Worm (Caenorhabditis elegans): ENCODE measurements around the gene fbxb-84.

- TF ChIP-seq ama-1 (optimal IDR thresholded peaks at IDR 0.05), result no peak
- no peak for TF ChIP-seq ztf-11 (tag; optimal IDR thresholded peaks at IDR 0.05)
- no peak for TF ChIP-seq zag-1 (tag; optimal IDR thresholded peaks at IDR 0.05)
- no peak for TF ChIP-seq daf-19 (GFP tag; conservative IDR thresholded peaks at IDR 0.05)
- no peak for TF ChIP-seq duxl-1 (tag; optimal IDR thresholded peaks at IDR 0.05; ENCODE audit: poor library complexity)
- no peak for TF ChIP-seq aha-1 (tag)
Observed at ce11 chrIII:179123-179592, 32.9 kb upstream of the fbxb-84 start, which contains the start of gene F40G9.6.
